Fruit fly (Drosophila melanogaster) Kc167 (cell line): Measurements from ENCODE around the gene CG9547.

Experiments used
- Myc ChIP-seq: fragments of >200 bp; optimal IDR thresholded peaks from 2 replicates; lab custom pipeline; 2017; ENCODE audit warnings: missing external identifiers
- Sin3A ChIP-seq: fragments of >200 bp; optimal IDR thresholded peaks from 2 replicates; lab custom pipeline; 2018; ENCODE audit warnings: missing external identifiers
- h ChIP-seq: fragments of >200 bp; optimal IDR thresholded peaks from 3 replicates; lab custom pipeline; 2018; ENCODE audit warnings: missing external identifiers
- insv ChIP-seq: fragments of >200 bp; optimal IDR thresholded peaks from 3 replicates; lab custom pipeline; 2018; ENCODE audit warnings: missing external identifiers
- psq ChIP-seq: fragments of >200 bp; optimal IDR thresholded peaks from 2 replicates; lab custom pipeline; 2017; ENCODE audit warnings: missing external identifiers
- ttk ChIP-seq: sonication (Bioruptor generic); optimal IDR thresholded peaks from 2 replicates; lab custom pipeline; 2017; ENCODE audit warnings: missing external identifiers

CG9547 gene

DNA sequence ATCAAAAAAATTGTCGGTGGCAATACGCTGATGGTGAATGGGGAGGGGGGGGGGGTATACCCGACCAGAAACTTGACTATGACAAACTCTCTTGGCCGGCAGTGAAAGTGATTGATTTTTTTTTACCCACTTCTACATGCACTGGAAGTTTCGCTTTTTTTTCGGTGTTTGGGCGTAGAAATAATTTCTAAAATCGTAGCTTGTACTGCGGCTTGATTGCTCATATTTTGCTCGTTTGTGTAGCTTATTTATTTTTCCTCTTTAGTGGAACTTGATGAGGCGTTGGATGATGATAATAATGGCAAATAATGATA, 9.3 kb upstream of the CG9547 start:
- no peak for TF ChIP-seq Sin3A (lab: Kevin White, UChicago)
- no peak for TF ChIP-seq psq (lab: Kevin White, UChicago)
- no peak for TF ChIP-seq h (lab: Kevin White, UChicago)
- TF ChIP-seq insv (lab: Kevin White, UChicago): no peak
- no peak for TF ChIP-seq ttk (lab: Kevin White, UChicago)
- TF ChIP-seq Myc (lab: Kevin White, UChicago): no peak

dm6 chr2L:6502887-6503723, 8.8 kb upstream of the CG9547 start:
- TF ChIP-seq Myc (lab: Kevin White, UChicago) (no peak), Sin3A (lab: Kevin White, UChicago) (no peak), h (lab: Kevin White, UChicago) (no peak), psq (lab: Kevin White, UChicago) (no peak), ttk (lab: Kevin White, UChicago) (no peak), insv (lab: Kevin White, UChicago) (no peak)

DNA sequence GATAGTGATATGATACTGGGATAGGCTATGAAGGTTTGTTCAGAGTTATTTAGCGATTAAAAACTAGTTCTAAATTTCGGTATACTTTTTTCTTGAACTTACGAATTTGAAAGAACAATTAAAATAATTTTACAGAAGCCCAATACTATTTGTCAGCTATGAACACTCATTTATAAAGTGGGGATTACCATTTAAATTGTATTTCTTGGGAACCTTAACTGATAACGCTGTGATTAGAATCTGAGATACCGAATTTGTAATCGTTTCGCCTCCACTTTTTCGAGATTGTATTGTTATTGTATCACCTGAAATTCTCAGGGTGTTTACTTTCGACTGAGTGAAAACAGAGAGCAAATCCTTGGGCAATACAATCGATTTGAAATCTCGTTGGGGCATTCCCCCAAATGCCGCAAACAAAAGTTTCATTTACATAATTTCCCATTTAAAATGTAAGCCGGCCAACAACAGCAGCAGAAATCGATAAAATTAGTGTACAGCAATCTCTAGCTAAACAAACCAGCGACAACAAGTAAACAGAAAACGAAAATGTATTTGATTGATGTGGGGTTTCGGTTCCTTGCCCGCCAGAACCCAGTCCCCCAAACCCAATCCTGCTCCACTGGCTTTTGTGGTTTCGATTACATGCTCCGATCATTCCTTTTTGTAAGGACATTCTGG, 6.5 kb upstream of the CG9547 start:
- no peak for TF ChIP-seq psq (lab: Kevin White, UChicago)
- TF ChIP-seq ttk (lab: Kevin White, UChicago): no peak

DNA sequence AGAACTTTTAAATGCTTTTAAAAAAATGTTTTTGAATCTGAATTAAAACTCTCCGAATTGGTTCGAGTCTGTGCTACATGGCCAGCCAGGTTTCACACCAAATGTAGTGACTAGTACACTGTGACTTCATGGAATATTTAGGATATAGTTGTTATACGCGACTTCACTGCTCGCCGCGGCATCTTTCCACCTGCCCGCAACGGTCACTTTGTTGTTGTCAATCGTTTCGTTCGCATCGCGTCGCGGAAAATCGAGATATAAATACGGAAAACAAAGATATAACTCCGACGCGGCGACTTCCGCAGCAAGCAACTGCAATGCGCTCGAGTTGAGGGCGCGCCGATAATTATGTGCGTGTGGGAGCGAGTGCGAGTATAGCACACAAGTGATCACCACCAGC, 4.1 kb upstream of the CG9547 start, which contains the start of gene CG31637:
CG31637 (plus strand) TSS at position 200 of the 400 bp plus-strand sequence.
- no peak for TF ChIP-seq insv (lab: Kevin White, UChicago)
- no peak for TF ChIP-seq psq (lab: Kevin White, UChicago)
- TF ChIP-seq ttk (lab: Kevin White, UChicago): no peak
- no peak for TF ChIP-seq Sin3A (lab: Kevin White, UChicago)
- TF ChIP-seq h (lab: Kevin White, UChicago): no peak

DNA sequence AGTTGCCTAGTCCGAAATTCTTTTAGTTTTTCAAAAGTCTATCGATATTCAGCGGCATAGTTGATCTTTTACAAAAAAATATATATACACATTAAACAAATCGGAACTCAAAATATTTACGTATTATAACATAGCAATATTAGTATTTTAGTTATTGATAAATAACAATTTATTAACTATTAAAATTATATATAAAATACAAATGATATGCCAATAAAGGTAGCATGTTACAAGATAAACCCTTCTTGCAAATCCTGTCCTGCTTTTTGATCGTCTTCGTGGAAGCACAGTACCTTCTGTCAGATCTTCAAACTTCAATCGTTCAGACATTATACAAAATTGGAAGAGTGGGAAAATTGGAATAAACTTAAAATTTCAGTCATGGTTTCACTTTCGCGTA, 2.4 kb upstream of the CG9547 start, which contains the start of gene CG9550:
CG9550 (plus strand) TSS at position 301 of the 400 bp plus-strand sequence.
- no peak for TF ChIP-seq ttk (lab: Kevin White, UChicago)
- no peak for TF ChIP-seq insv (lab: Kevin White, UChicago)
- no peak for TF ChIP-seq Myc (lab: Kevin White, UChicago)
- TF ChIP-seq psq (lab: Kevin White, UChicago): no peak
- TF ChIP-seq Sin3A (lab: Kevin White, UChicago): no peak
- TF ChIP-seq h (lab: Kevin White, UChicago): no peak

- TF ChIP-seq h (lab: Kevin White, UChicago) (no peak), ttk (lab: Kevin White, UChicago) (no peak), insv (lab: Kevin White, UChicago) (no peak), Sin3A (lab: Kevin White, UChicago) (no peak), psq (lab: Kevin White, UChicago) (no peak), Myc (lab: Kevin White, UChicago) (no peak)
Observed at dm6 chr2L:6490783-6491249, 3.5 kb downstream of the CG9547 start, which contains the start of the genes Phf5a and CG31638. Gene Phf5a, minus strand, starts transcription at chr2L:6490843. Gene CG31638, plus strand, starts transcription at chr2L:6491061.

DNA sequence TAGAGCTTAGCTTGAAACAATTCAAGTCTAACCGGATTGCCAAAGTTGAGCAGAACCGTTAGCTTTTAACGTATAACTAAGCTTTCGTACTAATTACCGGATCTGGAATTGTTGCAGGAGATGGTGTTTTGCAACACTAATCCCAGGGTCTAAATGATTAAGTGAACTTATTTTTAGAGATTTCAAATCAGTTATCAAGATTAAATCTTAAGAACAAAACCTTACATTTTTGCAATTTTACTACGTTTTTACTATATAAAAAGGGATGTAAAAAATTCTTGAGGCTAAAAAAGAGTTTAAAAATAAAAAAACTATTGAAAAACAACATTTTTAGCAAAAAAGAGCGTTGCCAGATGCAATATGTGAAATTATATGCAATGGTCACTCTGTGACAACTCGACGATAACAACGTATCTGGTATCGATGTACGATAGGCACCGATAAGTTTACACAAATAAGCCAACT, 5.6 kb downstream of the CG9547 start, which contains the start of the genes KFase and epsilonCOP:
KFase (minus strand) TSS at position 81 of the 465 bp plus-strand sequence.
epsilonCOP (plus strand) TSS at position 415 of the 465 bp plus-strand sequence.
- TF ChIP-seq Myc (lab: Kevin White, UChicago) (no peak), h (lab: Kevin White, UChicago) (no peak), Sin3A (lab: Kevin White, UChicago) (no peak), ttk (lab: Kevin White, UChicago) (no peak)

dm6 chr2L:6481310-6481738, 13.0 kb downstream of the CG9547 start:
- TF ChIP-seq Myc (lab: Kevin White, UChicago): no peak
- no peak for TF ChIP-seq ttk (lab: Kevin White, UChicago)
- TF ChIP-seq insv (lab: Kevin White, UChicago): no peak
- TF ChIP-seq h (lab: Kevin White, UChicago): no peak
- TF ChIP-seq Sin3A (lab: Kevin White, UChicago): no peak
- TF ChIP-seq psq (lab: Kevin White, UChicago): no peak

dm6 chr2L:6480212-6480994, 13.9 kb downstream of the CG9547 start, which contains the start of the genes Sec61alpha and Daxx:
Gene Sec61alpha, minus strand, starts transcription at chr2L:6480575.
Gene Daxx, plus strand, starts transcription at chr2L:6480929.
- TF ChIP-seq ttk (lab: Kevin White, UChicago) (no peak), Sin3A (lab: Kevin White, UChicago) (no peak)

DNA sequence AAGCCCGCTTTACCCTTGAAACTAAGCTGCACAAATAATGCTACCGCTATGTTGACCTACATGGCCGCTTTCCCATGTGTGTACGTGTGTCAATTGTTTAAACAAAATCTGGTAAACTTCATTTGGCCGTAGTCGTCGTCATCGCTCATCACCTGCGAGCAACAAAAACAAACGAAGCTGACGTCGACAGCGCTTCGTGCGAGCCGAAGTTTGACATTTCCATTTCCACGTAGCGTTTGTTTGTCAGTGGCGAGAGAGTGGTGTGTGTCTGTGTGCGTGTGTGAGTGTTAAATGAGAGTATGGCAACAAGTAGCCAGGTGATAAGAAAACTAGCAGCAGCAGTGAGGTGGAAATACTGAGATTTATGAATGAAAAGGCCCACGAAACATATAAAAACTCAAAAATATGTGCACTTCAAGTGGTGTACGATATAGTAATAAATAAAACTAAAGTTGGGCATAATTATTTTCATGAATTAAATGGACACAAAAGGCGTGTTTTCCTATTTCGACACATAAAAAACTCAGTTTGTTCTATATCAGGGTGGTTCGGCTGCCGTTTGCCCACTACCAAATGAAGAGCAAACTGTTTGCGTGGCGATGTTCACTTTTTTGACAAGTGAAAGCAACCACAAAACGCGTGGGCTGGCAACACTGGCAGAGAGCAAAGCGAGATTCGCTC, 15.0 kb downstream of the CG9547 start:
- TF ChIP-seq insv (lab: Kevin White, UChicago): no peak
- TF ChIP-seq Myc (lab: Kevin White, UChicago): no peak
- TF ChIP-seq Sin3A (lab: Kevin White, UChicago): no peak
- TF ChIP-seq h (lab: Kevin White, UChicago): no peak
- no peak for TF ChIP-seq ttk (lab: Kevin White, UChicago)
- TF ChIP-seq psq (lab: Kevin White, UChicago): no peak
